Worm (Caenorhabditis elegans): Measurements from ENCODE around the gene C06B3.16.

C06B3.16 gene

DNA sequence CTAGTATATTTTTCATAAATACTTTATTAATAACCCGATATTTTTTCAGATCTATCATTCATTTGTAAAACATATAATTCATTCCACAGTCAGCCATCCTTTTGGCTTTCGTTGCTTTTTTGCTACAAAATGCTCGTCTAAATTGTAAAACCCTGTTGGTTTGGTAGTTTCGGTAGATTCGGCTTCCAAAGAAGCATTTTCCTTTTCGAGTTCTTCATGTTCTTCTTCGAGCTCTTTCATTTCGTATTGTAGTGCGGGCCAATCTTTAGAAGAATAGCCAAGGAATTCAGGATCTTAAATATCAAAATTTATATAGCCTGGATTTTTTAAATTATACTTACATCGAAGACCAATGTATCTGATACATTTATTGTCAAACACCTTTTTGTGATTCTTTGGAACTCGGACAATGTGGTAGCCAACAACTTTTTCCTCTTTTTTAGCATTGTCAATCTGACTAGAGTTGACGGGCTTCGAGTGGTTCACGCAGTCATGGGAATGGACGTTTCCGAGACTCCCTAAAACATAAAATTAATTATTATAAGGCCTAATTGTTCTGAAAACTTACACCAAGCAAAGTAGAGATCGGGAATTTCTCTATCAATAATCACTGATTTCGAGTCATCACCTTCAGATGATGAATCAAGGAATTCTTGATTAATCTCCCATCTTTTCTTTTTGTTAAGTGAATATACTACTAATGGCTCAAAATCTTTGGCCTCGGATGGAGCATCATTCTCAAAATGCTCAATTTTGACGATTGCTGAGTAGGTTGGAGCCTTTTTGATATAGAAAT, 23.0 kb upstream of the C06B3.16 start (continued):
- TF ChIP-seq nhr-27 (tag; optimal IDR thresholded peaks at IDR 0.05): no peak
- no peak for TF ChIP-seq xnd-1 (tag; optimal IDR thresholded peaks at IDR 0.05)
- peak; percentile 7; the same call in 1 of the 2 replicates for TF ChIP-seq Y56A3A.18 (GFP tag; IDR thresholded peaks at IDR 0.05)
- no peak for TF ChIP-seq F49E8.2 (tag; optimal IDR thresholded peaks at IDR 0.05; ENCODE audit: insufficient read depth)
- TF ChIP-seq pha-4 (tag; optimal IDR thresholded peaks at IDR 0.05): no peak
- TF ChIP-seq lin-35 (GFP tag; optimal IDR thresholded peaks at IDR 0.05): peak in 1 of 3 experiments; percentile 39
- no peak for TF ChIP-seq ztf-18 (tag; optimal IDR thresholded peaks at IDR 0.05)
- TF ChIP-seq D2030.7 (GFP tag; IDR thresholded peaks at IDR 0.05): no peak
- TF ChIP-seq lin-26 (GFP tag; IDR thresholded peaks at IDR 0.05): no peak
- no peak for TF ChIP-seq tbx-9 (tag; optimal IDR thresholded peaks at IDR 0.05; ENCODE audit: borderline replicate concordance)
- no peak for TF ChIP-seq rec-8 (tag; optimal IDR thresholded peaks at IDR 0.05)
- TF ChIP-seq ceh-100 (GFP tag; IDR thresholded peaks at IDR 0.05): no peak
- 0 out of 2 replicates have a peak, but pooled peaks have one; percentile 8 for TF ChIP-seq attf-3 (GFP tag; conservative IDR thresholded peaks at IDR 0.05)
- no peak for TF ChIP-seq rpc-1 (optimal IDR thresholded peaks at IDR 0.05)
- no peak for TF ChIP-seq rpc-1 (tag; optimal IDR thresholded peaks at IDR 0.05)
- no peak for TF ChIP-seq F52B5.7 (tag; optimal IDR thresholded peaks at IDR 0.05)
- no peak for TF ChIP-seq lsl-1 (GFP tag; optimal IDR thresholded peaks at IDR 0.05)
- TF ChIP-seq Y53F4B.3 (GFP tag; IDR thresholded peaks at IDR 0.05): no peak
- no peak for TF ChIP-seq mes-4 (tag; optimal IDR thresholded peaks at IDR 0.05)
- peak; percentile 71; the same call in 1 of the 2 replicates for TF ChIP-seq Y95B8A.8 (GFP tag; IDR thresholded peaks at IDR 0.05)
- TF ChIP-seq T26A5.8 (tag; optimal IDR thresholded peaks at IDR 0.05): no peak
- TF ChIP-seq ztf-28 (GFP tag; IDR thresholded peaks at IDR 0.05): peak; percentile 33; the same call in 1 of the 2 replicates
- TF ChIP-seq hmg-20 (GFP tag; IDR thresholded peaks at IDR 0.05): no peak
- no peak for TF ChIP-seq hrde-1 (tag; optimal IDR thresholded peaks at IDR 0.05; ENCODE audit: borderline replicate concordance)
- no peak for TF ChIP-seq nfya-2 (GFP tag; IDR thresholded peaks at IDR 0.05)

DNA sequence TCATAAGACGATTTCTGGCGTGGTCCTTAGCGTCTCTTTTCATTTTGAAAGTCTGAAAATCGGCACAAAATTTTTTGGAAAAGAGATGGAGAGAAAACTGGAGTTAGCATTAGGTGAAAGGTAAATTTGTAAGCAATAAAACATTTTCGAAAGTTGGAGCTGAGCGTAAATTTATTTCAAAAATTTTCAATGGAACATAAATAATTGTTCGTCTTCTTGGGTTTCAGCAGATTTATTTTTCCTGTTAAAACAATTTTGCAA, 22.5 kb upstream of the C06B3.16 start, which contains the start of gene C06B3.6:
Gene C06B3.6 (minus strand): TSS at position 52 of the 261 bp plus-strand sequence.
- 0 out of 2 replicates have a peak, but pooled peaks have one; percentile 5 for TF ChIP-seq pbrm-1 (GFP tag; IDR thresholded peaks at IDR 0.05)
- TF ChIP-seq B0336.3 (GFP tag; IDR thresholded peaks at IDR 0.05): 0 out of 2 replicates have a peak, but pooled peaks have one; percentile 0
- TF ChIP-seq hlh-12 (tag; optimal IDR thresholded peaks at IDR 0.05): no peak
- peak; percentile 90 for TF ChIP-seq ama-1 (optimal IDR thresholded peaks at IDR 0.05)
- no peak for TF ChIP-seq ama-1 (GFP tag; optimal IDR thresholded peaks at IDR 0.05)
- TF ChIP-seq nfya-1 (tag; optimal IDR thresholded peaks at IDR 0.05; ENCODE audit: borderline replicate concordance, insufficient read depth): no peak
- 0 out of 2 replicates have a peak, but pooled peaks have one; percentile 4 for TF ChIP-seq aptf-2 (GFP tag; conservative IDR thresholded peaks at IDR 0.05)

DNA sequence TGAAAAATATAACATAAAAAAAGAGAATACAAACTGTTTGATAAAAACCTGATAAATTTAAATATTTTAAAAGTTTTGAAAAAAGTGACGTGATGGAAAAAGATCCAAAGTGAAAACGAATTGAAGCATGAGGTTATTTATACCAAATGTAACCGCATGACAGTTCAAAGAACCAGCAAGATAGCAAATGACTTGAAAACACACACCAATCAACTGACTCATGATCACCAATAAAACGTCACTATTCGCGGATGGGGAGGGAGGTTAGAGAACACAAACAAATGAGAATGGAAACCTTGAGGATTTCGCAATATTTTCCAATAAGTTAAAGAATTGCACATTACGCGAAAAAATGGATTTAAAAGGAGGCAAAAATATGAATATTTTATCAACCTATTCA, 21.9 kb upstream of the C06B3.16 start, which contains the start of gene C06B3.7:
Gene C06B3.7 (plus strand): TSS at position 287 of the 400 bp plus-strand sequence.
- TF ChIP-seq chd-7 (tag; optimal IDR thresholded peaks at IDR 0.05) (no peak), T26A5.8 (tag; optimal IDR thresholded peaks at IDR 0.05) (no peak), ceh-91 (GFP tag; IDR thresholded peaks at IDR 0.05) (no peak), ama-1 (optimal IDR thresholded peaks at IDR 0.05) (no peak), ama-1 (GFP tag; optimal IDR thresholded peaks at IDR 0.05) (no peak), zim-3 (tag; optimal IDR thresholded peaks at IDR 0.05) (no peak), Y67H2A.10 (GFP tag; conservative IDR thresholded peaks at IDR 0.05) (no peak), let-607 (tag; optimal IDR thresholded peaks at IDR 0.05) (peak in 1 of 2 experiments; percentile 47), B0019.2 (GFP tag; conservative IDR thresholded peaks at IDR 0.05) (no peak), hlh-26 (GFP tag; conservative IDR thresholded peaks at IDR 0.05) (no peak), rec-8 (tag; optimal IDR thresholded peaks at IDR 0.05) (no peak), nhr-27 (tag; optimal IDR thresholded peaks at IDR 0.05) (no peak), B0261.1 (tag; optimal IDR thresholded peaks at IDR 0.05) (no peak), aptf-3 (GFP tag; IDR thresholded peaks at IDR 0.05) (no peak), lir-1 (GFP tag; conservative IDR thresholded peaks at IDR 0.05) (peak; percentile 34; the same call in 1 of the 2 replicates), hrde-1 (tag; optimal IDR thresholded peaks at IDR 0.05; ENCODE audit: borderline replicate concordance) (no peak), ztf-26 (tag; optimal IDR thresholded peaks at IDR 0.05) (no peak), mcd-1 (GFP tag; IDR thresholded peaks at IDR 0.05) (0 out of 2 replicates have a peak, but pooled peaks have one; percentile 27), ceh-58 (GFP tag; IDR thresholded peaks at IDR 0.05) (no peak), Y95B8A.8 (GFP tag; IDR thresholded peaks at IDR 0.05) (no peak)
